Fruit fly (Drosophila melanogaster): ENCODE measurements around the gene CG3061.
A peak's percentile ranks its signal among the peaks of the same experiment; 100 is the strongest.

The CG3061 gene

dm6 chr3R:14051391-14051852 lies 19.3 kb downstream of the CG3061 start (continued):
- 0 out of 2 replicates have a peak, but pooled peaks have one; percentile 18 for TF ChIP-seq Drgx (GFP tag; IDR thresholded peaks at IDR 0.05)
- TF ChIP-seq CG13123 (GFP tag; optimal IDR thresholded peaks at IDR 0.05): no peak
- TF ChIP-seq pho (GFP tag; optimal IDR thresholded peaks at IDR 0.05): no peak
- TF ChIP-seq CG34376 (GFP tag; optimal IDR thresholded peaks at IDR 0.05): peak; percentile 49
- TF ChIP-seq PHDP (tag; optimal IDR thresholded peaks at IDR 0.05): no peak
- no peak for TF ChIP-seq slou (GFP tag; optimal IDR thresholded peaks at IDR 0.05)
- TF ChIP-seq CG13296 (GFP tag; optimal IDR thresholded peaks at IDR 0.05): no peak
- no peak for TF ChIP-seq Six4 (GFP tag; optimal IDR thresholded peaks at IDR 0.05)
- no peak for TF ChIP-seq otp (GFP tag; IDR thresholded peaks at IDR 0.05)
- peak; percentile 4 for TF ChIP-seq CG12219 (GFP tag; optimal IDR thresholded peaks at IDR 0.05)
- peak; percentile 47 for TF ChIP-seq CG7987 (GFP tag; optimal IDR thresholded peaks at IDR 0.05)
- TF ChIP-seq Deaf1 (tag; optimal IDR thresholded peaks at IDR 0.05): peak; percentile 62
- TF ChIP-seq Rfx (GFP tag; IDR thresholded peaks at IDR 0.05): peak; percentile 6; the same call in 1 of the 2 replicates
- TF ChIP-seq CG3163 (GFP tag; optimal IDR thresholded peaks at IDR 0.05): peak; percentile 95
- TF ChIP-seq CG15073 (GFP tag; optimal IDR thresholded peaks at IDR 0.05): no peak
- no peak for TF ChIP-seq Hr3 (GFP tag; optimal IDR thresholded peaks at IDR 0.05)
- TF ChIP-seq pfk (GFP tag; optimal IDR thresholded peaks at IDR 0.05): peak; percentile 61
- no peak for TF ChIP-seq Gug (GFP tag; IDR thresholded peaks at IDR 0.05)
- peak; percentile 44 for TF ChIP-seq rib (GFP tag; IDR thresholded peaks at IDR 0.05)
- TF ChIP-seq gce (GFP tag; IDR thresholded peaks at IDR 0.05): no peak
- TF ChIP-seq mirr (GFP tag; optimal IDR thresholded peaks at IDR 0.05): peak; percentile 54
- peak; percentile 79 for TF ChIP-seq sug (tag; optimal IDR thresholded peaks at IDR 0.05)
- no peak for TF ChIP-seq Lhr (GFP tag; optimal IDR thresholded peaks at IDR 0.05)
- TF ChIP-seq eve (GFP tag; optimal IDR thresholded peaks at IDR 0.05): peak in 1 of 2 experiments; percentile 73
- TF ChIP-seq chn (GFP tag; optimal IDR thresholded peaks at IDR 0.05): no peak
- peak; percentile 67; the same call in 1 of the 3 replicates for TF ChIP-seq z (GFP tag; IDR thresholded peaks at IDR 0.05)
- TF ChIP-seq CG6272 (GFP tag; IDR thresholded peaks at IDR 0.05): no peak
- peak; percentile 32 for TF ChIP-seq exex (tag; optimal IDR thresholded peaks at IDR 0.05)
- no peak for TF ChIP-seq jumu (GFP tag; optimal IDR thresholded peaks at IDR 0.05)
- no peak for TF ChIP-seq CG1024 (GFP tag; IDR thresholded peaks at IDR 0.05)
- no peak for TF ChIP-seq fd64A (GFP tag; optimal IDR thresholded peaks at IDR 0.05)
- TF ChIP-seq B-H2 (GFP tag; optimal IDR thresholded peaks at IDR 0.05): peak; percentile 72
- peak in 1 of 2 experiments; percentile 69 for TF ChIP-seq Pdp1 (GFP tag; optimal IDR thresholded peaks at IDR 0.05)
- peak; percentile 89 for TF ChIP-seq abd-A (tag; optimal IDR thresholded peaks at IDR 0.05)
- TF ChIP-seq CG17385 (GFP tag; optimal IDR thresholded peaks at IDR 0.05): no peak
- TF ChIP-seq kni (GFP tag; optimal IDR thresholded peaks at IDR 0.05): peak; percentile 14
- TF ChIP-seq Nf-YA (GFP tag; IDR thresholded peaks at IDR 0.05): no peak
- peak; percentile 7; the same call in 1 of the 2 replicates for TF ChIP-seq CG14014 (GFP tag; IDR thresholded peaks at IDR 0.05)
- no peak for TF ChIP-seq toy (GFP tag; IDR thresholded peaks at IDR 0.05)
- TF ChIP-seq CG13624 (GFP tag; optimal IDR thresholded peaks at IDR 0.05): peak; percentile 99
- peak; percentile 16 for TF ChIP-seq Fer1 (GFP tag; optimal IDR thresholded peaks at IDR 0.05)
- TF ChIP-seq CG13287 (GFP tag; IDR thresholded peaks at IDR 0.05; ENCODE audit: partially characterized antibody): peak; percentile 19; the same call in 1 of the 2 replicates
- peak; percentile 74 for TF ChIP-seq dm (GFP tag; optimal IDR thresholded peaks at IDR 0.05)
- TF ChIP-seq tap (tag; optimal IDR thresholded peaks at IDR 0.05): no peak
- TF ChIP-seq Meics (GFP tag; optimal IDR thresholded peaks at IDR 0.05): no peak
- TF ChIP-seq tio (GFP tag; optimal IDR thresholded peaks at IDR 0.05): no peak
- no peak for TF ChIP-seq Rx (GFP tag; IDR thresholded peaks at IDR 0.05)
- no peak for TF ChIP-seq zfh1 (GFP tag; IDR thresholded peaks at IDR 0.05)
- no peak for TF ChIP-seq CG8765 (GFP tag; IDR thresholded peaks at IDR 0.05)
- TF ChIP-seq Max (GFP tag; optimal IDR thresholded peaks at IDR 0.05): no peak
- no peak for TF ChIP-seq Dref (GFP tag; IDR thresholded peaks at IDR 0.05)
- no peak for TF ChIP-seq aop (GFP tag; IDR thresholded peaks at IDR 0.05)
